Fruit fly (Drosophila melanogaster) whole organism, embryonic: ENCODE results near the gene CG14515.
A peak's percentile ranks its signal among the peaks of the same experiment; 100 is the strongest.

ENCODE experiments used
- Abd-B ChIP-seq: fragments of 200-800 bp; sonication (Bioruptor generic); optimal IDR thresholded peaks from 2 replicates; lab custom pipeline; 2018; ENCODE audit warnings: missing biosample characterization, mild to moderate bottlenecking, missing genetic modification characterization, moderate library complexity
- Atf6 ChIP-seq: fragments of 200-800 bp; sonication (Bioruptor generic); IDR thresholded peaks from 2 replicates; pipeline ENCODE4 v1.3.6; 2022; ENCODE audit warnings: missing biosample characterization, missing genetic modification characterization
- CG12104 ChIP-seq: fragments of 200-800 bp; sonication (Bioruptor generic); optimal IDR thresholded peaks from 3 replicates; lab custom pipeline; 2016; ENCODE audit warnings: missing biosample characterization, missing genetic modification characterization
- CG12744 ChIP-seq: fragments of 200-800 bp; sonication (Bioruptor generic); optimal IDR thresholded peaks from 2 replicates; lab custom pipeline; 2016; ENCODE audit warnings: missing biosample characterization, missing genetic modification characterization
- CG12942 ChIP-seq: fragments of 200-800 bp; sonication (Bioruptor generic); optimal IDR thresholded peaks from 3 replicates; lab custom pipeline; 2016; ENCODE audit warnings: missing biosample characterization, missing genetic modification characterization
- CG13296 ChIP-seq: fragments of 200-800 bp; sonication (Bioruptor generic); optimal IDR thresholded peaks from 3 replicates; lab custom pipeline; 2018; ENCODE audit warnings: missing biosample characterization, mild to moderate bottlenecking, missing genetic modification characterization
- CG14050 ChIP-seq: fragments of 200-800 bp; sonication (Bioruptor generic); IDR thresholded peaks from 3 replicates; pipeline ENCODE4 v1.3.6; 2022; ENCODE audit warnings: missing biosample characterization, missing genetic modification characterization
- CG14667 ChIP-seq: fragments of 200-800 bp; sonication (Bioruptor generic); IDR thresholded peaks from 2 replicates; pipeline ENCODE4 v1.3.6; 2022; ENCODE audit warnings: missing biosample characterization, missing genetic modification characterization
- CG14965 ChIP-seq: fragments of 200-800 bp; sonication (Bioruptor generic); optimal IDR thresholded peaks from 2 replicates; lab custom pipeline; 2016; ENCODE audit warnings: missing biosample characterization, missing genetic modification characterization, borderline replicate concordance
- CG15479 ChIP-seq: fragments of 200-800 bp; sonication (Bioruptor generic); optimal IDR thresholded peaks from 3 replicates; lab custom pipeline; 2019; ENCODE audit warnings: missing biosample characterization, mild to moderate bottlenecking, missing genetic modification characterization, moderate library complexity
- CG17612 ChIP-seq: fragments of 200-800 bp; sonication (Bioruptor generic); IDR thresholded peaks from 2 replicates; pipeline ENCODE4 v1.3.6; 2022; ENCODE audit warnings: missing biosample characterization, missing genetic modification characterization
- CG17802 ChIP-seq: fragments of 200-800 bp; sonication (Bioruptor generic); optimal IDR thresholded peaks from 2 replicates; lab custom pipeline; 2018; ENCODE audit warnings: missing biosample characterization, mild to moderate bottlenecking, missing genetic modification characterization, moderate library complexity
- CG17829 ChIP-seq: fragments of 200-800 bp; optimal IDR thresholded peaks from 2 replicates; lab custom pipeline; 2019; ENCODE audit warnings: missing biosample characterization, mild to moderate bottlenecking, missing genetic modification characterization, moderate library complexity
- CG18764 ChIP-seq: fragments of 200-800 bp; sonication (Bioruptor generic); optimal IDR thresholded peaks from 3 replicates; lab custom pipeline; 2016; ENCODE audit warnings: missing biosample characterization, missing genetic modification characterization
- CG3163 ChIP-seq: fragments of 200-800 bp; sonication (Bioruptor generic); optimal IDR thresholded peaks from 3 replicates; lab custom pipeline; 2016; ENCODE audit warnings: missing biosample characterization, missing genetic modification characterization
- CG32767 ChIP-seq: fragments of 200-800 bp; sonication (Bioruptor generic); IDR thresholded peaks from 2 replicates; pipeline ENCODE4 v1.3.6; 2022; ENCODE audit warnings: missing biosample characterization, missing genetic modification characterization
- CG32772 ChIP-seq: fragments of 200-800 bp; sonication (Bioruptor generic); IDR thresholded peaks from 2 replicates; pipeline ENCODE4 v1.3.6; 2022; ENCODE audit warnings: missing biosample characterization, missing genetic modification characterization
- CG34376 ChIP-seq: fragments of 200-800 bp; sonication (Bioruptor generic); optimal IDR thresholded peaks from 2 replicates; lab custom pipeline; 2018; ENCODE audit warnings: missing biosample characterization, mild to moderate bottlenecking, missing genetic modification characterization
- CG3838 ChIP-seq: fragments of 200-800 bp; sonication (Bioruptor generic); optimal IDR thresholded peaks from 3 replicates; lab custom pipeline; 2016; ENCODE audit warnings: missing biosample characterization, missing genetic modification characterization
- CG3995 ChIP-seq: fragments of 200-800 bp; sonication (Bioruptor generic); optimal IDR thresholded peaks from 3 replicates; lab custom pipeline; 2016; ENCODE audit warnings: missing biosample characterization, missing genetic modification characterization
- CG42726 ChIP-seq: fragments of 200-800 bp; sonication (Bioruptor generic); IDR thresholded peaks from 2 replicates; pipeline ENCODE4 v1.3.6; 2022; ENCODE audit warnings: missing biosample characterization, missing genetic modification characterization; ENCODE audit not compliant: partially characterized antibody
- CG8290 ChIP-seq, 3 experiments: fragments of 200-800 bp; sonication (Bioruptor generic); optimal IDR thresholded peaks; 2 replicates each; lab custom pipeline; 2016 to 2019; ENCODE audit warnings: missing biosample characterization in 3 of 3, missing genetic modification characterization in 3 of 3, mild to moderate bottlenecking in 2 of 3, moderate library complexity in 1 of 3
- CG8924 ChIP-seq: fragments of 200-800 bp; optimal IDR thresholded peaks from 3 replicates; lab custom pipeline; 2019; ENCODE audit warnings: missing biosample characterization, mild to moderate bottlenecking, missing genetic modification characterization, moderate library complexity
- CrebB ChIP-seq: fragments of 200-800 bp; sonication (Bioruptor generic); optimal IDR thresholded peaks from 3 replicates; lab custom pipeline; 2018; ENCODE audit warnings: missing biosample characterization, mild to moderate bottlenecking, missing genetic modification characterization
- D19B ChIP-seq: fragments of 200-800 bp; sonication (Bioruptor generic); optimal IDR thresholded peaks from 2 replicates; lab custom pipeline; 2017; ENCODE audit warnings: missing biosample characterization, mild to moderate bottlenecking, missing genetic modification characterization
- ERR ChIP-seq: fragments of 200-800 bp; sonication (Bioruptor generic); optimal IDR thresholded peaks from 2 replicates; lab custom pipeline; 2016; ENCODE audit warnings: missing biosample characterization, missing genetic modification characterization
- Hand ChIP-seq: fragments of 200-800 bp; sonication (Bioruptor generic); optimal IDR thresholded peaks from 2 replicates; lab custom pipeline; 2017; ENCODE audit warnings: mild to moderate bottlenecking, missing biosample characterization, missing genetic modification reagents, missing genetic modification characterization
- Mrtf ChIP-seq: fragments of 200-800 bp; sonication (Bioruptor generic); IDR thresholded peaks from 3 replicates; pipeline ENCODE4 v1.3.6; 2022; ENCODE audit warnings: missing biosample characterization, missing genetic modification characterization
- Optix ChIP-seq: fragments of 200-800 bp; sonication (Bioruptor generic); IDR thresholded peaks from 3 replicates; pipeline ENCODE4 v1.3.6; 2022; ENCODE audit warnings: missing biosample characterization, missing genetic modification characterization
- Side ChIP-seq: fragments of 200-800 bp; sonication (Bioruptor generic); optimal IDR thresholded peaks from 2 replicates; lab custom pipeline; 2016; ENCODE audit warnings: missing biosample characterization, missing genetic modification characterization
- Sry-β ChIP-seq: fragments of 200-800 bp; sonication (Bioruptor generic); optimal IDR thresholded peaks from 2 replicates; lab custom pipeline; 2018; ENCODE audit warnings: missing biosample characterization, mild to moderate bottlenecking, missing genetic modification characterization, moderate library complexity
- Taf1 ChIP-seq: fragments of 200-800 bp; sonication (Bioruptor generic); IDR thresholded peaks from 2 replicates; pipeline ENCODE4 v1.3.6; 2022; ENCODE audit warnings: missing biosample characterization, missing genetic modification characterization
- Xbp1 ChIP-seq: fragments of 200-800 bp; sonication (Bioruptor generic); optimal IDR thresholded peaks from 3 replicates; lab custom pipeline; 2016; ENCODE audit warnings: missing biosample characterization, mild to moderate bottlenecking, missing genetic modification characterization
- bab2 ChIP-seq: fragments of 200-800 bp; sonication (Bioruptor generic); optimal IDR thresholded peaks from 2 replicates; lab custom pipeline; 2016; ENCODE audit warnings: missing biosample characterization, missing genetic modification characterization
- bsh ChIP-seq, 2 experiments: fragments of 200-800 bp; sonication (Bioruptor generic); optimal IDR thresholded peaks; 2 replicates each; lab custom pipeline; 2017 to 2018; ENCODE audit warnings: mild to moderate bottlenecking in 2 of 2, missing biosample characterization in 2 of 2, missing genetic modification characterization in 2 of 2, moderate library complexity in 1 of 2
- chinmo ChIP-seq: fragments of 200-800 bp; sonication (Bioruptor generic); IDR thresholded peaks from 4 replicates; pipeline ENCODE4 v1.3.6; 2022; ENCODE audit warnings: missing biosample characterization, missing genetic modification characterization; ENCODE audit not compliant: partially characterized antibody
- gro ChIP-seq: fragments of 200-800 bp; sonication (Bioruptor generic); optimal IDR thresholded peaks from 2 replicates; lab custom pipeline; 2016; ENCODE audit warnings: missing biosample characterization, missing genetic modification characterization
- her ChIP-seq: fragments of 200-800 bp; sonication (Bioruptor generic); optimal IDR thresholded peaks from 2 replicates; lab custom pipeline; 2016; ENCODE audit warnings: missing biosample characterization, missing genetic modification characterization
- kni ChIP-seq: fragments of 200-800 bp; sonication (Bioruptor generic); optimal IDR thresholded peaks from 3 replicates; lab custom pipeline; 2017; ENCODE audit warnings: mild to moderate bottlenecking, missing biosample characterization, missing genetic modification reagents, missing genetic modification characterization
- lilli ChIP-seq: fragments of 200-800 bp; sonication (Bioruptor generic); optimal IDR thresholded peaks from 3 replicates; lab custom pipeline; 2016; ENCODE audit warnings: missing biosample characterization, missing genetic modification characterization
- lov ChIP-seq, 2 experiments: fragments of 200-800 bp in 1 of 2; fragments of >200 bp in 1 of 2; sonication (Bioruptor generic) in 1 of 2; IDR thresholded peaks in 1 of 2; optimal IDR thresholded peaks in 1 of 2; 2 replicates in 1 of 2; 3 replicates in 1 of 2; pipeline versions ENCODE4 v1.3.6 to Lab custom; 2017 to 2022; ENCODE audit warnings: missing biosample characterization in 1 of 2, missing genetic modification characterization in 1 of 2
- oc ChIP-seq: fragments of 200-800 bp; sonication (Bioruptor generic); optimal IDR thresholded peaks from 2 replicates; lab custom pipeline; 2018; ENCODE audit warnings: missing biosample characterization, mild to moderate bottlenecking, missing genetic modification characterization, moderate library complexity
- odd ChIP-seq: fragments of 200-800 bp; sonication (Bioruptor generic); optimal IDR thresholded peaks from 2 replicates; lab custom pipeline; 2017; ENCODE audit warnings: missing biosample characterization, mild to moderate bottlenecking, missing genetic modification characterization
- org-1 ChIP-seq: fragments of 200-800 bp; sonication (Bioruptor generic); optimal IDR thresholded peaks from 2 replicates; lab custom pipeline; 2017; ENCODE audit warnings: missing biosample characterization, missing genetic modification characterization
- p53 ChIP-seq: fragments of 200-800 bp; sonication (Bioruptor generic); optimal IDR thresholded peaks from 2 replicates; lab custom pipeline; 2016; ENCODE audit warnings: missing biosample characterization, missing genetic modification characterization
- run ChIP-seq: fragments of 200-800 bp; sonication (Bioruptor generic); optimal IDR thresholded peaks from 3 replicates; lab custom pipeline; 2018; ENCODE audit warnings: missing biosample characterization, mild to moderate bottlenecking, missing genetic modification characterization
- slbo ChIP-seq: fragments of 200-800 bp; sonication (Bioruptor generic); IDR thresholded peaks from 2 replicates; pipeline ENCODE4 v1.3.6; 2022; ENCODE audit warnings: missing biosample characterization, missing genetic modification characterization
- vvl ChIP-seq: fragments of 200-800 bp; sonication (Bioruptor generic); IDR thresholded peaks from 2 replicates; pipeline ENCODE4 v1.3.6; 2022; ENCODE audit warnings: missing biosample characterization, missing genetic modification characterization
- zfh2 ChIP-seq: fragments of 200-800 bp; sonication (Bioruptor generic); optimal IDR thresholded peaks from 2 replicates; lab custom pipeline; 2016; ENCODE audit warnings: missing biosample characterization, missing genetic modification characterization

Gene CG14515

dm6 chr3R:29210542-29211393 lies 13.4 kb downstream of the CG14515 start (continued):
- TF ChIP-seq Abd-B (GFP tag; lab: Kevin White, UChicago) (no peak), run (tag; lab: Kevin White, UChicago) (no peak), CrebB (no peak), CG17829 (tag; lab: Kevin White, UChicago) (no peak), CG12104 (GFP tag; lab: Kevin White, UChicago) (no peak), CG17802 (tag; lab: Kevin White, UChicago) (no peak), CG3838 (GFP tag; lab: Kevin White, UChicago) (no peak), Side (GFP tag; lab: Kevin White, UChicago) (no peak), CG14667 (GFP tag; lab: Robert Waterston, UW) (no peak), D19B (no peak), Atf6 (no peak), CG18764 (GFP tag; lab: Kevin White, UChicago) (no peak), lov (optimal IDR thresholded peaks at IDR 0.05; lab: Kevin White, UChicago) (no peak), lov (GFP tag; IDR thresholded peaks at IDR 0.05; lab: Robert Waterston, UW) (no peak), gro (GFP tag; lab: Kevin White, UChicago) (no peak), Sry-β (GFP tag; lab: Kevin White, UChicago) (no peak), CG14050 (no peak), chinmo (GFP tag; lab: Robert Waterston, UW) (no peak), Taf1 (GFP tag; lab: Robert Waterston, UW) (no peak), CG12942 (no peak), vvl (GFP tag; lab: Robert Waterston, UW) (no peak), CG34376 (no peak), CG8924 (tag; lab: Kevin White, UChicago) (peak; percentile 5), lilli (GFP tag; lab: Kevin White, UChicago) (no peak), CG13296 (GFP tag; lab: Kevin White, UChicago) (no peak), CG8290 (GFP tag; optimal IDR thresholded peaks at IDR 0.05; lab: Kevin White, UChicago) (no peak), CG8290 (tag; optimal IDR thresholded peaks at IDR 0.05; lab: Kevin White, UChicago) (no peak), Optix (GFP tag; lab: Robert Waterston, UW) (no peak), CG15479 (GFP tag; lab: Kevin White, UChicago) (no peak), CG32772 (GFP tag; lab: Robert Waterston, UW) (peak; percentile 60), bab2 (no peak), odd (GFP tag; lab: Kevin White, UChicago) (no peak), bsh (GFP tag; optimal IDR thresholded peaks at IDR 0.05; lab: Kevin White, UChicago) (peak; percentile 53 to 54), CG12744 (no peak), Mrtf (GFP tag; lab: Robert Waterston, UW) (no peak), slbo (GFP tag; lab: Robert Waterston, UW) (no peak), CG3995 (GFP tag; lab: Kevin White, UChicago) (no peak), CG17612 (no peak), Xbp1 (no peak), Hand (no peak), org-1 (no peak), CG14965 (GFP tag; lab: Kevin White, UChicago) (no peak), her (GFP tag; lab: Kevin White, UChicago) (no peak), ERR (no peak), p53 (GFP tag; lab: Kevin White, UChicago) (no peak), CG3163 (no peak), zfh2 (GFP tag; lab: Kevin White, UChicago) (peak; percentile 11), CG42726 (no peak), kni (GFP tag; lab: Kevin White, UChicago) (peak; percentile 95), CG32767 (GFP tag; lab: Robert Waterston, UW) (no peak), oc (tag; lab: Kevin White, UChicago) (no peak)
